Worm (Caenorhabditis elegans) whole organism, L4 larva: ENCODE data around the gene C07D8.5.

ENCODE experiments used
- F10B5.3 ChIP-seq: sonication (generic microtip); optimal IDR thresholded peaks from 2 replicates; lab custom pipeline; 2016; ENCODE audit warnings: mild to moderate bottlenecking, missing genetic modification characterization, missing compliant biosample characterization
- F44E2.7 ChIP-seq: fragments of 200-800 bp; sonication (Bioruptor generic); IDR thresholded peaks from 2 replicates; pipeline ENCODE4 v2.1.2; 2022; ENCODE audit warnings: missing genetic modification characterization, missing compliant biosample characterization
- F49E8.2 ChIP-seq: sonication (generic microtip); optimal IDR thresholded peaks from 2 replicates; lab custom pipeline; 2016; ENCODE audit warnings: missing compliant biosample characterization, mild to moderate bottlenecking, missing genetic modification characterization, borderline replicate concordance
- T26A8.4 ChIP-seq: fragments of 200-800 bp; sonication (Bioruptor generic); IDR thresholded peaks from 2 replicates; pipeline ENCODE4 v1.3.6; 2022; ENCODE audit warnings: missing genetic modification characterization, missing compliant biosample characterization
- Y48G9A.11 ChIP-seq: fragments of 200-800 bp; sonication (Bioruptor generic); IDR thresholded peaks from 2 replicates; pipeline ENCODE4 v1.3.6; 2022; ENCODE audit warnings: missing genetic modification reagents, missing genetic modification characterization, missing compliant biosample characterization
- Y5F2A.4 ChIP-seq: fragments of 200-800 bp; sonication (Bioruptor generic); optimal IDR thresholded peaks from 2 replicates; lab custom pipeline; 2018; ENCODE audit warnings: mild to moderate bottlenecking, missing genetic modification characterization, missing compliant biosample characterization
- aly-2 ChIP-seq: sonication (generic microtip); optimal IDR thresholded peaks from 2 replicates; lab custom pipeline; 2018; ENCODE audit warnings: missing biosample characterization, missing genetic modification characterization
- ama-1 ChIP-seq: fragments of 150-350 bp; optimal IDR thresholded peaks from 2 replicates; lab custom pipeline; 2014; ENCODE audit warnings: inconsistent platforms, mixed read lengths
- arid-1 ChIP-seq: fragments of 200-800 bp; sonication (Bioruptor generic); conservative IDR thresholded peaks from 2 replicates; pipeline ENCODE4 v1.3.6; 2022; ENCODE audit warnings: missing genetic modification reagents, missing genetic modification characterization, missing compliant biosample characterization
- ceh-20 ChIP-seq: fragments of 200-800 bp; sonication (Bioruptor generic); IDR thresholded peaks from 2 replicates; pipeline ENCODE4 v1.3.6; 2022; ENCODE audit warnings: missing genetic modification reagents, missing genetic modification characterization, missing compliant biosample characterization
- ceh-44 ChIP-seq: fragments of 200-800 bp; sonication (Bioruptor generic); IDR thresholded peaks from 2 replicates; pipeline ENCODE4 v1.3.6; 2022; ENCODE audit warnings: missing genetic modification reagents, missing genetic modification characterization, missing compliant biosample characterization
- ces-1 ChIP-seq: fragments of 150-350 bp; sonication (generic microtip); optimal IDR thresholded peaks from 4 replicates; lab custom pipeline; 2014; ENCODE audit warnings: missing biosample characterization, missing genetic modification reagents, missing genetic modification characterization
- cey-2 ChIP-seq: sonication (generic microtip); optimal IDR thresholded peaks from 3 replicates; lab custom pipeline; 2017; ENCODE audit warnings: missing genetic modification characterization, mild to moderate bottlenecking, missing compliant biosample characterization, antibody characterized with exemption, borderline replicate concordance; ENCODE audit not compliant: insufficient read depth
- daf-16 ChIP-seq, 3 experiments: sonication (generic microtip); optimal IDR thresholded peaks; 2 replicates each; lab custom pipeline; 2016 to 2017; ENCODE audit warnings: missing genetic modification characterization in 3 of 3, missing genetic modification reagents in 3 of 3, mild to moderate bottlenecking in 2 of 3, missing compliant biosample characterization in 2 of 3, missing biosample characterization in 1 of 3, moderate library complexity in 1 of 3
- dmd-6 ChIP-seq: fragments of 200-800 bp; sonication (Bioruptor generic); IDR thresholded peaks from 2 replicates; pipeline ENCODE4 v1.3.6; 2022; ENCODE audit warnings: missing genetic modification reagents, missing genetic modification characterization, missing compliant biosample characterization
- dmd-9 ChIP-seq: fragments of 200-800 bp; sonication (Bioruptor generic); IDR thresholded peaks from 2 replicates; pipeline ENCODE4 v1.3.6; 2022; ENCODE audit warnings: missing genetic modification reagents, missing genetic modification characterization, missing compliant biosample characterization
- dve-1 ChIP-seq: sonication (generic microtip); optimal IDR thresholded peaks from 2 replicates; lab custom pipeline; 2017; ENCODE audit warnings: antibody characterized with exemption, mild to moderate bottlenecking, missing genetic modification characterization, missing compliant biosample characterization; ENCODE audit not compliant: insufficient read depth
- egl-43 ChIP-seq: fragments of 200-800 bp; sonication (Bioruptor generic); IDR thresholded peaks from 2 replicates; pipeline ENCODE4 v1.3.6; 2022; ENCODE audit warnings: missing genetic modification reagents, missing genetic modification characterization, missing compliant biosample characterization
- fkh-10 ChIP-seq: fragments of 150-350 bp; optimal IDR thresholded peaks from 2 replicates; lab custom pipeline; 2014; ENCODE audit warnings: missing biosample characterization, missing genetic modification reagents, missing genetic modification characterization
- fos-1 ChIP-seq: fragments of 150-350 bp; optimal IDR thresholded peaks from 2 replicates; lab custom pipeline; 2014; ENCODE audit warnings: missing biosample characterization, missing genetic modification characterization
- gei-8 ChIP-seq: fragments of 200-800 bp; sonication (Bioruptor generic); optimal IDR thresholded peaks from 2 replicates; lab custom pipeline; 2018; ENCODE audit warnings: mild to moderate bottlenecking, missing genetic modification characterization, missing compliant biosample characterization
- hif-1 ChIP-seq, 2 experiments: sonication (generic microtip); optimal IDR thresholded peaks; 2 replicates each; lab custom pipeline; 2016 to 2017; ENCODE audit warnings: missing compliant biosample characterization in 2 of 2, missing genetic modification characterization in 2 of 2, missing genetic modification reagents in 2 of 2, missing genotype in 2 of 2, mild to moderate bottlenecking in 1 of 2
- hlh-11 ChIP-seq: fragments of 200-800 bp; sonication (Bioruptor generic); optimal IDR thresholded peaks from 2 replicates; lab custom pipeline; 2018; ENCODE audit warnings: mild to moderate bottlenecking, missing genetic modification characterization, missing compliant biosample characterization
- lim-7 ChIP-seq: fragments of 200-800 bp; sonication (Bioruptor generic); IDR thresholded peaks from 2 replicates; pipeline ENCODE4 v1.3.6; 2022; ENCODE audit warnings: missing genetic modification characterization, missing compliant biosample characterization
- lin-15B ChIP-seq: fragments of 150-350 bp; sonication (generic microtip); optimal IDR thresholded peaks from 3 replicates; lab custom pipeline; 2014; ENCODE audit warnings: missing biosample characterization, missing genetic modification characterization
- lir-3 ChIP-seq: sonication (generic microtip); optimal IDR thresholded peaks from 2 replicates; lab custom pipeline; 2016; ENCODE audit warnings: mild to moderate bottlenecking, missing genetic modification characterization, missing compliant biosample characterization
- madf-5 ChIP-seq, 2 experiments: fragments of 200-800 bp; sonication (Bioruptor generic); IDR thresholded peaks; 2 replicates each; pipeline ENCODE4 v1.3.6; 2022; ENCODE audit warnings: missing compliant biosample characterization in 2 of 2, missing genetic modification characterization in 2 of 2
- mdl-1 ChIP-seq, 2 experiments: fragments of 150-350 bp in 1 of 2; sonication (generic microtip) in 1 of 2; optimal IDR thresholded peaks; 2 replicates each; lab custom pipeline; 2014 to 2017; ENCODE audit warnings: missing biosample characterization in 2 of 2, missing genetic modification characterization in 2 of 2
- mxl-2 ChIP-seq: fragments of 200-800 bp; sonication (Bioruptor generic); conservative IDR thresholded peaks from 2 replicates; pipeline ENCODE4 v1.3.6; 2022; ENCODE audit warnings: missing genetic modification reagents, missing genetic modification characterization, missing compliant biosample characterization
- mxl-3 ChIP-seq: fragments of 200-800 bp; sonication (Bioruptor generic); optimal IDR thresholded peaks from 2 replicates; lab custom pipeline; 2018; ENCODE audit warnings: mild to moderate bottlenecking, missing genetic modification characterization, missing compliant biosample characterization
- nhr-10 ChIP-seq: fragments of 150-350 bp; optimal IDR thresholded peaks from 2 replicates; lab custom pipeline; 2014; ENCODE audit warnings: missing biosample characterization, missing genetic modification characterization
- nhr-11 ChIP-seq: fragments of 150-350 bp; optimal IDR thresholded peaks from 2 replicates; lab custom pipeline; 2014; ENCODE audit warnings: missing biosample characterization, missing genetic modification characterization
- nhr-111 ChIP-seq: fragments of 200-800 bp; sonication (Bioruptor generic); optimal IDR thresholded peaks from 2 replicates; lab custom pipeline; 2018; ENCODE audit warnings: mild to moderate bottlenecking, missing genetic modification characterization, missing compliant biosample characterization
- nhr-25 ChIP-seq: sonication (generic microtip); optimal IDR thresholded peaks from 2 replicates; lab custom pipeline; 2017; ENCODE audit warnings: missing genetic modification characterization, mild to moderate bottlenecking, missing compliant biosample characterization, antibody characterized with exemption, moderate library complexity, borderline replicate concordance; ENCODE audit not compliant: insufficient read depth
- nhr-41 ChIP-seq: fragments of 200-800 bp; sonication (Bioruptor generic); IDR thresholded peaks from 2 replicates; pipeline ENCODE4 v1.3.6; 2022; ENCODE audit warnings: missing genetic modification reagents, missing genetic modification characterization, missing compliant biosample characterization
- nhr-48 ChIP-seq: sonication (generic microtip); optimal IDR thresholded peaks from 2 replicates; lab custom pipeline; 2016; ENCODE audit warnings: mild to moderate bottlenecking, missing genetic modification characterization, missing compliant biosample characterization
- nhr-6 ChIP-seq: fragments of 150-350 bp; optimal IDR thresholded peaks from 2 replicates; lab custom pipeline; 2014; ENCODE audit warnings: missing biosample characterization, missing genetic modification characterization
- nhr-76 ChIP-seq: fragments of 150-350 bp; optimal IDR thresholded peaks from 2 replicates; lab custom pipeline; 2014; ENCODE audit warnings: missing biosample characterization, missing genetic modification characterization
- pqm-1 ChIP-seq: sonication (generic microtip); optimal IDR thresholded peaks from 2 replicates; lab custom pipeline; 2017; ENCODE audit warnings: missing biosample characterization, missing genetic modification characterization
- spr-3 ChIP-seq: fragments of 200-800 bp; sonication (Bioruptor generic); optimal IDR thresholded peaks from 2 replicates; lab custom pipeline; 2018; ENCODE audit warnings: mild to moderate bottlenecking, missing genetic modification characterization, missing compliant biosample characterization
- tra-1 ChIP-seq: fragments of 200-800 bp; sonication (Bioruptor generic); IDR thresholded peaks from 2 replicates; pipeline ENCODE4 v1.3.6; 2022; ENCODE audit warnings: missing genetic modification reagents, missing genetic modification characterization, missing compliant biosample characterization
- unc-62 ChIP-seq, 3 experiments: fragments of 150-350 bp in 1 of 3; sonication (generic microtip); optimal IDR thresholded peaks in 2 of 3; peaks in 1 of 3; 1 replicate in 1 of 3; 2 replicates in 2 of 3; lab custom pipeline; 2014 to 2017; ENCODE audit warnings: missing biosample characterization in 3 of 3, missing genetic modification characterization in 3 of 3, missing genetic modification reagents in 3 of 3, missing genotype in 1 of 3
- vab-7 ChIP-seq: fragments of 200-800 bp; sonication (Bioruptor generic); IDR thresholded peaks from 2 replicates; pipeline ENCODE4 v1.3.6; 2022; ENCODE audit warnings: missing genetic modification reagents, missing genetic modification characterization, missing compliant biosample characterization
- zip-2 ChIP-seq: fragments of 150-350 bp; optimal IDR thresholded peaks from 2 replicates; lab custom pipeline; 2014; ENCODE audit warnings: missing biosample characterization, missing genetic modification characterization

C07D8.5 gene

DNA sequence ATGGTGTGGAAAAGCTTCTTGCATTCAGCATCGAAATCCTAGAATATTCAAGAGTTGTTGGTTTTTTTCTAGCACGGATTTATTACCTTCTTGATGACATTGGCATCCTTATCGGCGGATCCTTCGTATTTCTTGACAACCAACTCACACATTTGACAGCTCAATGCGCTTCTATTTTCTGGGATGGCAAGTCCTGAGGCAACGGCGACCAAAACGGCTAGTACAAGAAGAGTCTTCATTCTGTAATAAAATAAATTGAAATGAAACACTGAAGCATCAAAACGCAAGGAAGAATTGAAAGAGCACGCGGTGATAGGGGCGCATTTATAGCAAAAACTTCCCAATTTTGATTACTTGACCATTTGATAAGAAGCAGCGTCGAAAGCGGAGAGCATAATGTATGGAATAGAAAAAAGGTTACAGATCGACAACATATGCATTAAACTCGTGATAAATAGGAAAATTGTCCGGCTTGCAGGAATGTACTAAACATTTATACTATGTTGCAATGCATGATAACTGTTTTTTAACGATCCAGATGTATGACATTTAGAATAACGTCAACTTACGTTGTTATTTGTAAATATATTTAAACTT lies 23.6 kb upstream of the C07D8.5 start, which contains the start of gene spp-5 (continued):
- peak; percentile 86 for TF ChIP-seq pqm-1
- peak; percentile 23 for TF ChIP-seq nhr-48 (tag; lab: Kevin White, UChicago)
- TF ChIP-seq T26A8.4 (GFP tag; lab: Robert Waterston, UW) = 0 out of 2 replicates have a peak, but pooled peaks have one; percentile 9
- TF ChIP-seq dve-1 (tag; lab: Kevin White, UChicago) = peak; percentile 76
- peak; percentile 12 for TF ChIP-seq nhr-10 (tag; lab: Kevin White, UChicago)
- TF ChIP-seq aly-2 (tag; lab: Kevin White, UChicago) = no peak
- TF ChIP-seq spr-3 (GFP tag; lab: Kevin White, UChicago) = no peak
- TF ChIP-seq nhr-76 (tag; lab: Kevin White, UChicago) = no peak
- peak; percentile 79 for TF ChIP-seq ama-1 (lab: Kevin White, UChicago)
- no peak for TF ChIP-seq F44E2.7 (GFP tag; lab: Robert Waterston, UW)
- TF ChIP-seq daf-16 (GFP tag; optimal IDR thresholded peaks at IDR 0.05; lab: Kevin White, UChicago) = no peak
- TF ChIP-seq daf-16 (tag; optimal IDR thresholded peaks at IDR 0.05; lab: Kevin White, UChicago) = peak; percentile 95
- peak in 1 of 2 experiments; percentile 67 for TF ChIP-seq mdl-1 (tag; optimal IDR thresholded peaks at IDR 0.05; lab: Kevin White, UChicago)
- peak; percentile 77 for TF ChIP-seq mxl-3
- no peak for TF ChIP-seq mxl-2 (GFP tag; lab: Robert Waterston, UW)
- no peak for TF ChIP-seq egl-43
- TF ChIP-seq hlh-11 (tag; lab: Kevin White, UChicago) = peak; percentile 86
- no peak for TF ChIP-seq nhr-6 (tag; lab: Kevin White, UChicago)
- TF ChIP-seq, all 104 proteins: peak for 23

DNA sequence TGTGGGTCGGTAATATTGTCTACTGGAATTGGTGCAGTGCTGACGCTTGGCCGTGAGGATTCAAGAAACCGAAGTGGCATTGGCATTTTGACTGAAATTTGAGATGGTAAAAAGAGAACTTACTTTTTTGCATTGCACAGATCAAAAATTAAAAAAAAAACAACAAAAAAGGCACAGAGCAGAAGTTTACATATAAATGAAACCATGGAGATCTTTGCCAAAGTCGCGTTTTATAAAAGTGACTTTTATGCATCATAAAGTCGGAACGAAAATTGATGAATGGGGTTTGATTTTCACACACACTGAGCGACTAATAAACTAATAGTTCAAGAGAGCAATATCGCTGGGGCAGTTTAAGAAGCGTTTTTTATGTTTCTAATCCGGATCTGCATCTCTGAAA lies 21.5 kb upstream of the C07D8.5 start, which contains the start of gene T08A9.13:
Gene T08A9.13 (minus strand): TSS at position 101 of the 400 bp plus-strand sequence.
- TF ChIP-seq tra-1 (GFP tag; lab: Robert Waterston, UW) = no peak
- TF ChIP-seq dmd-9 (GFP tag; lab: Robert Waterston, UW) = no peak
- TF ChIP-seq hif-1 (tag; optimal IDR thresholded peaks at IDR 0.05; lab: Kevin White, UChicago) = no peak
- no peak for TF ChIP-seq mxl-2 (GFP tag; lab: Robert Waterston, UW)
- TF ChIP-seq ama-1 (lab: Kevin White, UChicago) = no peak
- TF ChIP-seq fos-1 = no peak
- TF ChIP-seq nhr-41 (GFP tag; lab: Robert Waterston, UW) = no peak
- TF ChIP-seq arid-1 = no peak
- TF ChIP-seq Y5F2A.4 (GFP tag; lab: Kevin White, UChicago) = no peak
- no peak for TF ChIP-seq lir-3 (tag; lab: Kevin White, UChicago)
- no peak for TF ChIP-seq nhr-25 (tag; lab: Kevin White, UChicago)
- TF ChIP-seq ceh-44 (GFP tag; lab: Robert Waterston, UW) = no peak

DNA sequence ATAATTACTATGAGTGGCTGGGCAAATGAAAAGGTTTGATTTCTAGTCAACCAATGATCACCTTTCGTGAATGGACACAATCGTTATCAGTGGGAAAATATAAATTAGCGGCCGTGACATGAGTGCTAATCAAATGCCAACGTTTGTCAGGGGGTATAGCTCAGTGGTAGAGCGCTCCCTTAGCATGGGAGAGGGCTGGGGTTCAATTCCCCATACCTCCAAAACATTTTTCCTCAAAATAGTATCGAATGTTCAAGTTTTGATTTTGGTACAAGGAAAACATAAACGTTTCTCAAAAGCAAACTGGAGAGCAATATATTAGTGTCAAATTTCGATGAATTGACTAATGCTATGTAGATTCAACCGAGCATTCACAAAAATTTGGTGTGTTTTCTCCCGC lies 20.2 kb upstream of the C07D8.5 start:
- peak; percentile 3 for TF ChIP-seq F10B5.3 (tag; lab: Kevin White, UChicago)
- TF ChIP-seq hlh-11 (tag; lab: Kevin White, UChicago) = peak; percentile 50
- TF ChIP-seq hif-1 (tag; optimal IDR thresholded peaks at IDR 0.05; lab: Kevin White, UChicago) = peak in 1 of 2 experiments; percentile 13
- no peak for TF ChIP-seq nhr-11 (tag; lab: Kevin White, UChicago)
- no peak for TF ChIP-seq Y48G9A.11 (GFP tag; lab: Robert Waterston, UW)
- TF ChIP-seq lin-15B (tag; lab: Kevin White, UChicago) = no peak
- TF ChIP-seq madf-5 (GFP tag; IDR thresholded peaks at IDR 0.05; lab: Robert Waterston, UW) = 0 out of 4 replicates have a peak, but pooled peaks have one; percentile 51 to 67
- 0 out of 2 replicates have a peak, but pooled peaks have one; percentile 33 for TF ChIP-seq ceh-20
- 0 out of 2 replicates have a peak, but pooled peaks have one; percentile 35 for TF ChIP-seq ceh-44 (GFP tag; lab: Robert Waterston, UW)
- TF ChIP-seq gei-8 (GFP tag; lab: Kevin White, UChicago) = peak; percentile 25
- peak; percentile 47 for TF ChIP-seq F49E8.2
- peak; percentile 2 for TF ChIP-seq zip-2
- no peak for TF ChIP-seq fkh-10 (GFP tag; lab: Kevin White, UChicago)
- peak; percentile 72 for TF ChIP-seq nhr-111 (GFP tag; lab: Kevin White, UChicago)
- no peak for TF ChIP-seq cey-2 (tag; lab: Kevin White, UChicago)
- TF ChIP-seq ces-1 (GFP tag; lab: Kevin White, UChicago) = no peak
- no peak for TF ChIP-seq nhr-10 (tag; lab: Kevin White, UChicago)
- peak; percentile 83 for TF ChIP-seq lim-7 (GFP tag; lab: Robert Waterston, UW)
- peak; percentile 59 for TF ChIP-seq vab-7 (GFP tag; lab: Robert Waterston, UW)
- no peak for TF ChIP-seq unc-62 (GFP tag; optimal IDR thresholded peaks at IDR 0.05 in 1 of 2; lab: Kevin White, UChicago)
- TF ChIP-seq unc-62 (tag; optimal IDR thresholded peaks at IDR 0.05; lab: Kevin White, UChicago) = no peak
- TF ChIP-seq egl-43 = no peak
- peak; percentile 68 for TF ChIP-seq dmd-6 (GFP tag; lab: Robert Waterston, UW)
